Fruit fly (Drosophila melanogaster): ENCODE results near the gene Ir85a.

Gene Ir85a

dm6 chr3R:8808518-8808921, 14.0 kb downstream of the Ir85a start (continued):
- peak; percentile 45 for TF ChIP-seq CG7786 (GFP tag; optimal IDR thresholded peaks at IDR 0.05)
- peak; percentile 97 for TF ChIP-seq zen (tag; optimal IDR thresholded peaks at IDR 0.05)
- peak; percentile 40; the same call in 1 of the 2 replicates for TF ChIP-seq Awh (GFP tag; IDR thresholded peaks at IDR 0.05)
- no peak for TF ChIP-seq Dek (tag; optimal IDR thresholded peaks at IDR 0.05)
- peak; percentile 68 for TF ChIP-seq CG18764 (GFP tag; optimal IDR thresholded peaks at IDR 0.05)
- TF ChIP-seq CG14710 (tag; optimal IDR thresholded peaks at IDR 0.05), result peak; percentile 95
- peak; percentile 57; the same call in 1 of the 3 replicates for TF ChIP-seq otp (GFP tag; IDR thresholded peaks at IDR 0.05)
- TF ChIP-seq Mrtf (GFP tag; IDR thresholded peaks at IDR 0.05), result no peak
- no peak for TF ChIP-seq CG1647 (GFP tag; optimal IDR thresholded peaks at IDR 0.05)
- TF ChIP-seq HLHmδ (GFP tag; optimal IDR thresholded peaks at IDR 0.05), result no peak
- no peak for TF ChIP-seq run (tag; optimal IDR thresholded peaks at IDR 0.05)
- no peak for TF ChIP-seq Ets65A (GFP tag)
- no peak for TF ChIP-seq CG14860 (GFP tag; IDR thresholded peaks at IDR 0.05; ENCODE audit: partially characterized antibody)
- TF ChIP-seq CG12391 (tag; optimal IDR thresholded peaks at IDR 0.05), result peak; percentile 90
- TF ChIP-seq Camta (GFP tag; optimal IDR thresholded peaks at IDR 0.05), result peak; percentile 60
- TF ChIP-seq C15 (GFP tag; IDR thresholded peaks at IDR 0.05), result no peak
- no peak for TF ChIP-seq ssp (GFP tag; IDR thresholded peaks at IDR 0.05)
- TF ChIP-seq bsh (GFP tag; optimal IDR thresholded peaks at IDR 0.05), result peak in 1 of 2 experiments; percentile 80
- peak; percentile 42 for TF ChIP-seq bcd (GFP tag; optimal IDR thresholded peaks at IDR 0.05)
- no peak for TF ChIP-seq CG17912 (GFP tag; optimal IDR thresholded peaks at IDR 0.05)
- peak; percentile 71 for TF ChIP-seq Xbp1 (GFP tag; optimal IDR thresholded peaks at IDR 0.05)
- peak; percentile 44 for TF ChIP-seq CG9437 (GFP tag; optimal IDR thresholded peaks at IDR 0.05)
- TF ChIP-seq CG4617 (GFP tag; optimal IDR thresholded peaks at IDR 0.05; ENCODE audit: borderline replicate concordance), result peak; percentile 17
- TF ChIP-seq pum (GFP tag; optimal IDR thresholded peaks at IDR 0.05), result peak; percentile 63
- peak; percentile 16 for TF ChIP-seq CG3065 (GFP tag; optimal IDR thresholded peaks at IDR 0.05)
- peak; percentile 27; the same call in 1 of the 3 replicates for TF ChIP-seq CG11695 (GFP tag; IDR thresholded peaks at IDR 0.05)
- no peak for TF ChIP-seq CG6791 (GFP tag; IDR thresholded peaks at IDR 0.05; ENCODE audit: partially characterized antibody)
- no peak for TF ChIP-seq MESR4 (GFP tag; optimal IDR thresholded peaks at IDR 0.05)
- peak; percentile 38 for TF ChIP-seq Sry-β (GFP tag; optimal IDR thresholded peaks at IDR 0.05)
- peak; percentile 58 to 79 for TF ChIP-seq chif (GFP tag; optimal IDR thresholded peaks at IDR 0.05)
- peak; percentile 11 for TF ChIP-seq CG7928 (GFP tag; optimal IDR thresholded peaks at IDR 0.05)
- no peak for TF ChIP-seq Doc2 (GFP tag; IDR thresholded peaks at IDR 0.05)
- TF ChIP-seq CG18599 (GFP tag; optimal IDR thresholded peaks at IDR 0.05), result peak; percentile 40
- TF ChIP-seq CG18011 (GFP tag; optimal IDR thresholded peaks at IDR 0.05), result no peak
- TF ChIP-seq nom (GFP tag; optimal IDR thresholded peaks at IDR 0.05), result no peak
- no peak for TF ChIP-seq CG8478 (optimal IDR thresholded peaks at IDR 0.05)
- no peak for TF ChIP-seq ase (GFP tag; IDR thresholded peaks at IDR 0.05)
- no peak for TF ChIP-seq Optix (GFP tag; IDR thresholded peaks at IDR 0.05)
- peak; percentile 37 for TF ChIP-seq Vsx1 (GFP tag; optimal IDR thresholded peaks at IDR 0.05)
- TF ChIP-seq CG17359 (tag; optimal IDR thresholded peaks at IDR 0.05), result peak; percentile 66
- no peak for TF ChIP-seq sna (GFP tag; IDR thresholded peaks at IDR 0.05; ENCODE audit: partially characterized antibody)
- no peak for TF ChIP-seq E2f2 (GFP tag; IDR thresholded peaks at IDR 0.05)
- peak; percentile 27; the same call in 1 of the 2 replicates for TF ChIP-seq lmd (GFP tag; IDR thresholded peaks at IDR 0.05)
- TF ChIP-seq gsb (GFP tag; IDR thresholded peaks at IDR 0.05), result no peak
- TF ChIP-seq Xrp1 (GFP tag; IDR thresholded peaks at IDR 0.05), result peak; percentile 87
- peak; percentile 59 for TF ChIP-seq salm (tag; optimal IDR thresholded peaks at IDR 0.05)
- peak; percentile 41 for TF ChIP-seq CG12155 (GFP tag; optimal IDR thresholded peaks at IDR 0.05)
- no peak for TF ChIP-seq Dll (GFP tag; IDR thresholded peaks at IDR 0.05; ENCODE audit: partially characterized antibody)
- peak in 1 of 2 experiments; percentile 55 for TF ChIP-seq Hr51 (GFP tag; optimal IDR thresholded peaks at IDR 0.05)
- peak; percentile 55 for TF ChIP-seq lilli (GFP tag; optimal IDR thresholded peaks at IDR 0.05)
- no peak for TF ChIP-seq CG4282 (GFP tag; optimal IDR thresholded peaks at IDR 0.05)

Measured in whole organism, embryonic.